Worm (Caenorhabditis elegans): ENCODE measurements around the gene F22H10.3.

- no peak for TF ChIP-seq ceh-9 (tag; optimal IDR thresholded peaks at IDR 0.05)
- no peak for TF ChIP-seq zip-5 (tag; optimal IDR thresholded peaks at IDR 0.05)
- TF ChIP-seq pat-9 (tag; optimal IDR thresholded peaks at IDR 0.05): no peak
- TF ChIP-seq nhr-11 (tag; optimal IDR thresholded peaks at IDR 0.05): no peak
- no peak for TF ChIP-seq fkh-10 (GFP tag; optimal IDR thresholded peaks at IDR 0.05)
- TF ChIP-seq unc-3 (GFP tag; conservative IDR thresholded peaks at IDR 0.05): no peak
- TF ChIP-seq unc-3 (tag; optimal IDR thresholded peaks at IDR 0.05): no peak
These were observed 33.9 kb upstream of the F22H10.3 start, which contains the start of gene lgc-53 for ce11 chrX:16711381-16711780.

Data from whole organism, late embryonic.